Worm (Caenorhabditis elegans): ENCODE data around the gene Y22D7AR.3.
A peak's percentile ranks its signal among the peaks of the same experiment; 100 is the strongest.

The Y22D7AR.3 gene

ce11 chrIII:1664761-1665266 lies 835 bp downstream of the Y22D7AR.3 start, which contains the start of gene Y22D7AL.16:
Gene Y22D7AL.16 (minus strand): TSS chrIII:1665216.
- TF ChIP-seq cog-1 (tag; optimal IDR thresholded peaks at IDR 0.05) (no peak), T22C8.4 (GFP tag; IDR thresholded peaks at IDR 0.05) (no peak), klf-2 (GFP tag; conservative IDR thresholded peaks at IDR 0.05) (no peak), med-1 (GFP tag; optimal IDR thresholded peaks at IDR 0.05; ENCODE audit: insufficient read depth) (no peak), tab-1 (GFP tag; IDR thresholded peaks at IDR 0.05) (no peak)

DNA sequence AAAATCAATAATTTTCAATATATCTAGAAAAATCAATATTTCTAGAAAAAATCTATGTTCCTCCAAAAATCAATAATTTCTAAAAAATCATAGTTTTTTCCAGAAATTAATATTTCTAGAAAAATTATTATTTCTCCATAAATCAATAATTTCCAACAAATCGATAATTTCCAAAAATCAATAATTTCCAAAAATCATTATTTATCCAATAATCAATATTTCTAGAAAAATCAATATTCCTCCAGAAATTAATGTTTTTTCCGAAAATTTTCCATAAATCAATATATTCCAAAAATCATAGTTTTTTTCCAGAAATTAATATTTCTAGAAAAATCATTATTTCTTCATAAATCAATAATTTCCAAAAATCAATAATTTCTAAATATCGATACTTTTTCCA lies 2.6 kb downstream of the Y22D7AR.3 start:
- TF ChIP-seq T22C8.4 (GFP tag; IDR thresholded peaks at IDR 0.05) (peak; percentile 67), cog-1 (tag; optimal IDR thresholded peaks at IDR 0.05) (no peak)

DNA sequence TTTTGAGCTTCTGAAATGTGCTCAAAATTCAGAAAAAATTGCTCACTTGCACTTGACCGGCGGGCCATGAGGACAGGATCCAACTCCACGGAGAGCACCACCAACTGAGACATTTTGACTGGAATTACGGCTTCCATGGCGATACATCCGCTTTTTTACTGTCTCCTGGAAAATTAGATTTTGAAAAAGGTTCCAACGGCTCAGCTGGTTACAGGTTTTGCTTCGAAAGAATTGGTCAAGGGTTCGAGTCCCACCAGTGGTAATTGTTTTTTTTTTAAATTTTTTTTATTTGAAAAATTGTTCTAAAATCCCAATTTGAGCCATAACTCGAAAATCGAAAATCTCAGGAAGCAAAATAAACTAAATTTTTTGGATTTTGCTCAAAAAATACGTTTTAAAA lies 3.2 kb downstream of the Y22D7AR.3 start:
- TF ChIP-seq flt-1 (GFP tag; IDR thresholded peaks at IDR 0.05) (no peak), klf-2 (GFP tag; conservative IDR thresholded peaks at IDR 0.05) (no peak), med-1 (GFP tag; optimal IDR thresholded peaks at IDR 0.05; ENCODE audit: insufficient read depth) (no peak), ref-1 (GFP tag; conservative IDR thresholded peaks at IDR 0.05) (no peak), T22C8.4 (GFP tag; IDR thresholded peaks at IDR 0.05) (no peak), ztf-23 (GFP tag; IDR thresholded peaks at IDR 0.05) (no peak), ztf-29 (GFP tag; IDR thresholded peaks at IDR 0.05) (no peak), cog-1 (tag; optimal IDR thresholded peaks at IDR 0.05) (no peak), tab-1 (GFP tag; IDR thresholded peaks at IDR 0.05) (no peak)

DNA sequence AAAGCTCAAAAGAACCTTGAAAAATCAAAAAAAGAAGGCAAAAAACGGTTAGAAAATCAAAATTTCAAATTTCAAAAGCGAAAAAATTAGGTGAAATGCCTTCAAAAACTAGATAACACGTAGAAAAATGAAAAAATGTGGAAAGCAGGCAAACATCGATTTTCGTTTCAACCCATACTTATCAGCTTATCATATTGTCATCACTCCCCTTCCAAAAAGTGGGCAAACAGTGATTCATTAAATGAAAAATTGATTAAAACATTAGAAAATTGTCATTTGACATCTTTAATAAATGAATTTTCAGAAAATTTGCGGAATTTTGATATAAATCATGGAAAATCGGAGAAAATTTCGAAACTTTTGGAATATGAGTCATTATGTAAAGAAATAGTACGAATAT lies 4.6 kb downstream of the Y22D7AR.3 start:
- TF ChIP-seq ztf-23 (GFP tag; IDR thresholded peaks at IDR 0.05) (no peak), klf-2 (GFP tag; conservative IDR thresholded peaks at IDR 0.05) (no peak), ztf-29 (GFP tag; IDR thresholded peaks at IDR 0.05) (no peak), flt-1 (GFP tag; IDR thresholded peaks at IDR 0.05) (no peak), ref-1 (GFP tag; conservative IDR thresholded peaks at IDR 0.05) (no peak)

DNA sequence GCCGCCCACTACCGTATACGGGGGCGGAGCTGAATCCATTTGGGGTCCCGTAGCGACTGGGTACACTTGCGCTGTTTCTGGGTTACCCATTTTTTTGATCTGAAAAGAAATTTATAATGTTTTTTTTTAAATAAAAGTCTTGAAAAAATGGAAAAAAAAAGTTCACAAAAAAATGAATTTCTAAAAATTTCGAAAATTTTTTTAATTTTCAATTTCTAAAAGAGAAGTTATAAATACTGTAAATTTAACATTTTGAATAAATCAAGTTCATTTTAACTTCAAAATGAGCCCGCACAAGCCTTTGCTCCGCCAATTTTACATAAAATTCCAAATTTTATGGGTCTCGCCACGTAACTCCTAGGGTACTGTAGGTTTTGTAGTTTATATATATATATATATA lies 5.9 kb downstream of the Y22D7AR.3 start, which contains the start of gene Y22D7AL.15:
TSS of gene Y22D7AL.15 (minus strand) at position 101 of the 400 bp plus-strand sequence.
- no peak for TF ChIP-seq flt-1 (GFP tag; IDR thresholded peaks at IDR 0.05)
- TF ChIP-seq ztf-29 (GFP tag; IDR thresholded peaks at IDR 0.05): no peak
- TF ChIP-seq cog-1 (tag; optimal IDR thresholded peaks at IDR 0.05): no peak
- TF ChIP-seq ref-1 (GFP tag; conservative IDR thresholded peaks at IDR 0.05): no peak
- TF ChIP-seq T22C8.4 (GFP tag; IDR thresholded peaks at IDR 0.05): no peak
- no peak for TF ChIP-seq med-1 (GFP tag; optimal IDR thresholded peaks at IDR 0.05; ENCODE audit: insufficient read depth)
- TF ChIP-seq klf-2 (GFP tag; conservative IDR thresholded peaks at IDR 0.05): no peak
- TF ChIP-seq tab-1 (GFP tag; IDR thresholded peaks at IDR 0.05): no peak
- TF ChIP-seq ztf-23 (GFP tag; IDR thresholded peaks at IDR 0.05): no peak

DNA sequence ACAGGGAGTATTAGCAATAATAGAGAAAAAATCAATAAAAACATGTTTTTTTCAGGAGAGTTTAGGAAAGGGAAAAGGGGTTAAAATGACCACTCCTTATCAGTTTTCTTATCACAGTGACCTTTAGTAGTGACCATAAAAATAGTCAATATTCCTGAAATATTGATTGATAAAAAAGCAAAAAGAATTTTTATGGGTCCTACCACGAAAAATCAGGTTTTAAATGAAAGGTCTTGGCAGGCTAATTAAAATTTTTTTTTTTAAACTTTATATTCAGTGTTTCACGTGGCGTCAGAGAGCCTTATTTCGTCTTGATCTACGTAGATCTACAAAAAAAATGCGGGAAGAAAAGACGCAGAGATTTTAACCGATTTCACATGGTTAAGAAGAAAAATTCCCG lies 8.3 kb downstream of the Y22D7AR.3 start, which contains the start of gene cht-4:
TSS of gene cht-4 (minus strand) at position 101 of the 400 bp plus-strand sequence.
- TF ChIP-seq klf-2 (GFP tag; conservative IDR thresholded peaks at IDR 0.05): no peak
- 0 out of 2 replicates have a peak, but pooled peaks have one; percentile 33 for TF ChIP-seq T22C8.4 (GFP tag; IDR thresholded peaks at IDR 0.05)

- TF ChIP-seq ztf-23 (GFP tag; IDR thresholded peaks at IDR 0.05): no peak
- TF ChIP-seq ztf-29 (GFP tag; IDR thresholded peaks at IDR 0.05): no peak
- TF ChIP-seq tab-1 (GFP tag; IDR thresholded peaks at IDR 0.05): no peak
- TF ChIP-seq klf-2 (GFP tag; conservative IDR thresholded peaks at IDR 0.05): no peak
- no peak for TF ChIP-seq flt-1 (GFP tag; IDR thresholded peaks at IDR 0.05)
- no peak for TF ChIP-seq cog-1 (tag; optimal IDR thresholded peaks at IDR 0.05)
Observed at ce11 chrIII:1652925-1653324, 12.7 kb downstream of the Y22D7AR.3 start.

ce11 chrIII:1652181-1652580 lies 13.5 kb downstream of the Y22D7AR.3 start, which contains the start of gene Y22D7AL.1:
Gene Y22D7AL.1 (plus strand): TSS chrIII:1652481.
- TF ChIP-seq flt-1 (GFP tag; IDR thresholded peaks at IDR 0.05) (no peak), ztf-29 (GFP tag; IDR thresholded peaks at IDR 0.05) (no peak), T22C8.4 (GFP tag; IDR thresholded peaks at IDR 0.05) (no peak), klf-2 (GFP tag; conservative IDR thresholded peaks at IDR 0.05) (no peak), ref-1 (GFP tag; conservative IDR thresholded peaks at IDR 0.05) (no peak), cog-1 (tag; optimal IDR thresholded peaks at IDR 0.05) (no peak), ztf-23 (GFP tag; IDR thresholded peaks at IDR 0.05) (no peak), tab-1 (GFP tag; IDR thresholded peaks at IDR 0.05) (no peak), med-1 (GFP tag; optimal IDR thresholded peaks at IDR 0.05; ENCODE audit: insufficient read depth) (no peak)

DNA sequence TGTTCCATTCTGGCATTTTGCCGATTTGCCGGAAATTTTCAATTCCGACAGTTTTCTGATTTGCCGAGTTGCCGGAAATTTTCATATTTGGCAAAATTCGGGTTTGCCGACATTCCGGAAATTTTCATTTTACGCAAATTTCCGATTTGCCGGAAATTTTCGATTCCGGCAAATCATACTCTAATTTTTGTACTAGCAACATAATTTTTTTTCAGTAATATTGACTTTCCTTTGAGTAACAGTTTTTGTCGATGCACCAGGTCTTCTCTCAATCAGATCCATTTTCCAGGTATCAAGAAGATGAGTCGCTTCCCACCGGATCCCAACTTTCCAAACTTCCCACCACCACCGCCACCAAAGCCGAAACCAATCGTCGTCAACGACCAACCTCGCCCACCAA lies 24.5 kb downstream of the Y22D7AR.3 start, which contains the start of gene Y22D7AL.3:
TSS of gene Y22D7AL.3 (plus strand) at position 301 of the 400 bp plus-strand sequence.
- TF ChIP-seq ztf-29 (GFP tag; IDR thresholded peaks at IDR 0.05) (no peak), med-1 (GFP tag; optimal IDR thresholded peaks at IDR 0.05; ENCODE audit: insufficient read depth) (no peak), ztf-23 (GFP tag; IDR thresholded peaks at IDR 0.05) (no peak), flt-1 (GFP tag; IDR thresholded peaks at IDR 0.05) (no peak), cog-1 (tag; optimal IDR thresholded peaks at IDR 0.05) (no peak), T22C8.4 (GFP tag; IDR thresholded peaks at IDR 0.05) (no peak), ref-1 (GFP tag; conservative IDR thresholded peaks at IDR 0.05) (no peak), tab-1 (GFP tag; IDR thresholded peaks at IDR 0.05) (no peak), klf-2 (GFP tag; conservative IDR thresholded peaks at IDR 0.05) (no peak)

DNA sequence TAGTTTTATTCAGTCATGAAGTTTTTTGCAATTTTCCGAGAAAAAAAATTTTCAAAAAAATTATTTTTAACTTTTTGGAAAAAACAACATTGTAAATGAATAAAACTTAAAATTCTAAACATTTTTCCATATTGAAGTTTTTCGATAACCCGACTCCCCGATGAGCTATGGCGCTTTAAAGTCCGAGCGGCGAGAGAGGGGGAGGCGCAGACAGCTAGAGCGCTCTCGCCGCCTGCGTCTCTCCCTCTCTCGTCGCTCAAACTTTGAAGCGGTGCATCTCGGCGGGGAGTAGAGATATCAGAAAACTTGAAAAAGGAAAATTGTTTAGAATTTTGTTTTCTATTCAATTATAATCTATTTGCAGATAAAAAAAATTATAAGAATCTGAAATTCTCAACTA lies 27.3 kb downstream of the Y22D7AR.3 start:
- TF ChIP-seq flt-1 (GFP tag; IDR thresholded peaks at IDR 0.05) (no peak), ztf-23 (GFP tag; IDR thresholded peaks at IDR 0.05) (no peak), ztf-29 (GFP tag; IDR thresholded peaks at IDR 0.05) (no peak), klf-2 (GFP tag; conservative IDR thresholded peaks at IDR 0.05) (no peak), cog-1 (tag; optimal IDR thresholded peaks at IDR 0.05) (no peak), ref-1 (GFP tag; conservative IDR thresholded peaks at IDR 0.05) (no peak)

DNA sequence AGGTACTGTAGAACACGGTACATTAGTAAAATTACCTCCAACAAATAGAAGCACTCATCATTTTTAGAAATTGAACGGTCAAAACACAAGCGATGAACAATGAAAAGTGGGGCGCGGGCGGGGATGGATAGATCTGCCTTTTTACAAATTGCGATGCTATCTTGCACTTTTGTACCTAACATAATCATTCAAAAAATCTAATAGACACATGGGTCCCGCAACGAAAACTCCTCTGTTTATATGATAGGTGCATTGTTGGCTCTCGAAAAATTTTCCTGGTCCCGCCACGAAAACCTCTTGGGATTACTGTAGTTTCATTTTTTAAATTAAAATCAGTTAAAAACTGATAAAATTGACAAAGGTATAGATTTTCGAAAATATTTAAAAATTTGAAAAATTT lies 31.4 kb downstream of the Y22D7AR.3 start, which contains the start of gene Y22D7AL.11:
TSS of gene Y22D7AL.11 (minus strand) at position 101 of the 400 bp plus-strand sequence.
- TF ChIP-seq flt-1 (GFP tag; IDR thresholded peaks at IDR 0.05) (no peak), T22C8.4 (GFP tag; IDR thresholded peaks at IDR 0.05) (no peak), tab-1 (GFP tag; IDR thresholded peaks at IDR 0.05) (no peak)
